Fruit fly (Drosophila melanogaster) whole organism, pupa: ENCODE results near the gene CG11760.

Source experiments
- CG32121 ChIP-seq: fragments of 200-800 bp; sonication (Bioruptor generic); IDR thresholded peaks from 2 replicates; pipeline ENCODE4 v1.3.6; 2022; ENCODE audit warnings: missing biosample characterization, missing genetic modification characterization
- gl ChIP-seq: fragments of 200-800 bp; sonication (Bioruptor generic); optimal IDR thresholded peaks from 2 replicates; lab custom pipeline; 2018; ENCODE audit warnings: missing biosample characterization, mild to moderate bottlenecking, missing genetic modification characterization

DNA sequence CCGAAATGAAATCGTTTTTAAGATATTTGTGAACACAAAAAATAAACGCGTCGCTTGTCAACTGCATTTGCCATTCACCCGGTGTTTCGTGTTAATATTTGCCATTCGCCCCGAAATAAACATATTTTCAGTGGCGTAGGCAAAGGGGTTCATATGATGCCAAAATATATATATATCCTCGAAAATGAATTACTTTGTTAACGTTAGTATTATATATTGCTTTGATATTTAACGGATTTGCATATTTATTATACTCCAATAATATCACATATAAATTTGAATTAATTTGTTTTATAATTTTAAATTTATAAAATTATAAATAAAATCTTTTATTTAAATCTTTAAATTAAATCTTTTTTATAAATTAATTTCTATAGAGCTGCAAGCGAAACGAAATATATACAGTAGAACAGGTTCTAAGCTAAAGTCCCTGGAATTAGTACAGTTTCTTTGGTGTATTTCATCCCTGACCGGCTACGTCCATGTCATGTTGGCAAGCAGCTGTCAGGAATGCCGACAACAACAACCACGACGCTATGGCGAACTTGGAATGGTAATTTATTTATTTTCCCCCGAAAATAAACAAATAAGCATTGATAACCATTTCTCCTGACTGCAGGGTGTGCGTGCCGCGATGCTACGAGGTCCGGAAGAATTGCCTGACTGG, 12.7 kb downstream of the CG11760 start, which contains the start of the genes M1BP and CG8202:
- TF ChIP-seq CG32121 (GFP tag; lab: Robert Waterston, UW) (peak; percentile 64), gl (tag; lab: Kevin White, UChicago) (no peak)
